Fruit fly (Drosophila melanogaster): Measurements from ENCODE around the gene Ir75a.

The Ir75a gene

DNA sequence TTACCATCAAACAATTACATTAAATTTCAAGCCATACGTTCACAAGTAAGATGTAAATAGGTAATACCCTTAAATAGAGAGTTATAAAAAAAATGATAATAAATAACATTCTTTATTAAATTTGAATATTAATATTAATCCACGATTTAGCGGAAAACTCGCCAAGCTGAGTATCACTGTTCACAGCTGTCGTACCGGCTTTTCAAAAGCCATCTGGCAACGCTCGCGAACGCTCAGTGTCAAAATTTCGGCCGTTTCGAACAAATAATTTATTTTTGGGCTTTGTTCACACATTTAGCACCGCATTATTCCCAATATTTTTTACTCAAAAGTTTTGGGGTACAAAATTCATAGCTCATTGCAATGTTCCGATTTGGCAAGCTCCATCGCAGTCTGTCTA lies 31.8 kb upstream of the Ir75a start, which contains the start of gene TrpRS-m (continued):
- no peak for TF ChIP-seq TFAM (GFP tag; optimal IDR thresholded peaks at IDR 0.05)
- no peak for TF ChIP-seq B-H1 (GFP tag; IDR thresholded peaks at IDR 0.05)
- no peak for TF ChIP-seq scrt (GFP tag; optimal IDR thresholded peaks at IDR 0.05)
- no peak for TF ChIP-seq dmrt99B (tag; optimal IDR thresholded peaks at IDR 0.05)
- TF ChIP-seq CTCF (GFP tag; optimal IDR thresholded peaks at IDR 0.05) = no peak
- TF ChIP-seq en (GFP tag; optimal IDR thresholded peaks at IDR 0.05) = no peak
- TF ChIP-seq nerfin-1 (tag; optimal IDR thresholded peaks at IDR 0.05) = no peak
- TF ChIP-seq fd96Cb (tag; optimal IDR thresholded peaks at IDR 0.05) = no peak
- no peak for TF ChIP-seq bab2 (GFP tag; optimal IDR thresholded peaks at IDR 0.05)
- TF ChIP-seq CG1233 (GFP tag; optimal IDR thresholded peaks at IDR 0.05) = no peak
- TF ChIP-seq CG18011 (GFP tag; optimal IDR thresholded peaks at IDR 0.05) = no peak
- no peak for TF ChIP-seq toy (GFP tag; IDR thresholded peaks at IDR 0.05)
- no peak for TF ChIP-seq nau (GFP tag; optimal IDR thresholded peaks at IDR 0.05)
- peak; percentile 6 for TF ChIP-seq CG15269 (tag; optimal IDR thresholded peaks at IDR 0.05)
- no peak for TF ChIP-seq CG6765 (GFP tag; optimal IDR thresholded peaks at IDR 0.05)
- TF ChIP-seq schlank (tag; optimal IDR thresholded peaks at IDR 0.05) = no peak
- no peak for TF ChIP-seq CG11723 (GFP tag; optimal IDR thresholded peaks at IDR 0.05)
- no peak for TF ChIP-seq eve (GFP tag; optimal IDR thresholded peaks at IDR 0.05)
- TF ChIP-seq CG11504 (tag; optimal IDR thresholded peaks at IDR 0.05) = no peak
- no peak for TF ChIP-seq CG10959 (GFP tag; IDR thresholded peaks at IDR 0.05)
- no peak for TF ChIP-seq jumu (GFP tag; optimal IDR thresholded peaks at IDR 0.05)
- no peak for TF ChIP-seq crc (GFP tag; optimal IDR thresholded peaks at IDR 0.05)
- TF ChIP-seq stwl (tag; optimal IDR thresholded peaks at IDR 0.05) = peak; percentile 56
- peak; percentile 7 for TF ChIP-seq trem (tag; optimal IDR thresholded peaks at IDR 0.05)
- TF ChIP-seq Scr (GFP tag; IDR thresholded peaks at IDR 0.05; ENCODE audit: partially characterized antibody) = no peak
- TF ChIP-seq CG17912 (GFP tag; optimal IDR thresholded peaks at IDR 0.05) = no peak
- no peak for TF ChIP-seq CG9876 (GFP tag; optimal IDR thresholded peaks at IDR 0.05)
- TF ChIP-seq CG1529 (GFP tag; optimal IDR thresholded peaks at IDR 0.05) = no peak
- no peak for TF ChIP-seq slp2 (GFP tag; optimal IDR thresholded peaks at IDR 0.05)
- no peak for TF ChIP-seq Ets97D (GFP tag; optimal IDR thresholded peaks at IDR 0.05)
- no peak for TF ChIP-seq CG7963 (GFP tag; IDR thresholded peaks at IDR 0.05; ENCODE audit: partially characterized antibody)
- TF ChIP-seq repo (GFP tag; optimal IDR thresholded peaks at IDR 0.05) = no peak
- TF ChIP-seq CG4820 (GFP tag; optimal IDR thresholded peaks at IDR 0.05) = no peak
- no peak for TF ChIP-seq CG7372 (GFP tag; IDR thresholded peaks at IDR 0.05)
- peak; percentile 5 for TF ChIP-seq CG12659 (GFP tag; optimal IDR thresholded peaks at IDR 0.05)
- TF ChIP-seq CG17829 (tag; optimal IDR thresholded peaks at IDR 0.05) = peak; percentile 16
- TF ChIP-seq lola (GFP tag; optimal IDR thresholded peaks at IDR 0.05) = no peak
- TF ChIP-seq CG2889 (GFP tag; IDR thresholded peaks at IDR 0.05) = no peak
- TF ChIP-seq CG8290 (GFP tag; optimal IDR thresholded peaks at IDR 0.05) = no peak
- TF ChIP-seq CG8290 (tag; optimal IDR thresholded peaks at IDR 0.05) = no peak
- no peak for TF ChIP-seq luna (GFP tag; optimal IDR thresholded peaks at IDR 0.05)
- no peak for TF ChIP-seq disco-r (GFP tag; optimal IDR thresholded peaks at IDR 0.05)
- TF ChIP-seq Dek (tag; optimal IDR thresholded peaks at IDR 0.05) = no peak
- no peak for TF ChIP-seq Fer3 (tag; optimal IDR thresholded peaks at IDR 0.05)
- no peak for TF ChIP-seq sima (GFP tag; optimal IDR thresholded peaks at IDR 0.05)
- no peak for TF ChIP-seq CG10462 (GFP tag; optimal IDR thresholded peaks at IDR 0.05)
- TF ChIP-seq wdn (GFP tag; IDR thresholded peaks at IDR 0.05) = no peak
- no peak for TF ChIP-seq ap (GFP tag; IDR thresholded peaks at IDR 0.05)
- TF ChIP-seq BEAF-32 (GFP tag; optimal IDR thresholded peaks at IDR 0.05) = peak; percentile 3
- TF ChIP-seq CG7928 (GFP tag; optimal IDR thresholded peaks at IDR 0.05) = no peak
- no peak for TF ChIP-seq CG8478 (optimal IDR thresholded peaks at IDR 0.05)
- no peak for TF ChIP-seq Ssrp (tag; optimal IDR thresholded peaks at IDR 0.05)
- no peak for TF ChIP-seq CHES-1-like (GFP tag; optimal IDR thresholded peaks at IDR 0.05)

Measured in whole organism, embryonic.